Worm (Caenorhabditis elegans) whole organism, L2 larva: Measurements from ENCODE around the gene F10E9.2.

Experiments
- crh-2 ChIP-seq: sonication (generic microtip); optimal IDR thresholded peaks from 2 replicates; lab custom pipeline; 2017; ENCODE audit warnings: missing biosample characterization, missing genetic modification characterization
- dmd-4 ChIP-seq: sonication (generic microtip); optimal IDR thresholded peaks from 2 replicates; lab custom pipeline; 2017; ENCODE audit warnings: missing biosample characterization, missing genetic modification characterization
- elt-1 ChIP-seq: fragments of 150-350 bp; optimal IDR thresholded peaks from 2 replicates; lab custom pipeline; 2014; ENCODE audit warnings: missing biosample characterization, missing genetic modification characterization
- fos-1 ChIP-seq: fragments of 150-350 bp; optimal IDR thresholded peaks from 2 replicates; lab custom pipeline; 2014; ENCODE audit warnings: missing biosample characterization, missing genetic modification characterization
- lin-11 ChIP-seq: fragments of 150-350 bp; sonication (generic microtip); optimal IDR thresholded peaks from 2 replicates; lab custom pipeline; 2014; ENCODE audit warnings: missing biosample characterization, missing genetic modification characterization, inconsistent platforms, mixed read lengths
- mdl-1 ChIP-seq, 2 experiments: fragments of 150-350 bp in 1 of 2; sonication (generic microtip) in 1 of 2; optimal IDR thresholded peaks; 2 replicates each; lab custom pipeline; 2017; ENCODE audit warnings: missing biosample characterization in 2 of 2, missing genetic modification characterization in 2 of 2
- nhr-11 ChIP-seq: fragments of 150-350 bp; optimal IDR thresholded peaks from 2 replicates; lab custom pipeline; 2014; ENCODE audit warnings: missing biosample characterization, missing genetic modification characterization
- nhr-12 ChIP-seq: fragments of 150-350 bp; optimal IDR thresholded peaks from 2 replicates; lab custom pipeline; 2014; ENCODE audit warnings: missing biosample characterization, missing genetic modification characterization
- peb-1 ChIP-seq: fragments of 150-350 bp; optimal IDR thresholded peaks from 2 replicates; lab custom pipeline; 2014; ENCODE audit warnings: missing biosample characterization, missing genetic modification characterization
- skn-1 ChIP-seq: sonication (generic microtip); optimal IDR thresholded peaks from 2 replicates; lab custom pipeline; 2017; ENCODE audit warnings: missing biosample characterization, missing genetic modification characterization
- sma-9 ChIP-seq, 2 experiments: fragments of 150-350 bp in 1 of 2; sonication (generic microtip) in 1 of 2; optimal IDR thresholded peaks; 2 replicates each; lab custom pipeline; 2014 to 2016; ENCODE audit warnings: missing genetic modification characterization in 2 of 2, mild to moderate bottlenecking in 1 of 2, missing biosample characterization in 1 of 2, missing compliant biosample characterization in 1 of 2, missing genetic modification reagents in 1 of 2, moderate library complexity in 1 of 2
- unc-55 ChIP-seq: fragments of 150-350 bp; sonication (generic microtip); optimal IDR thresholded peaks from 3 replicates; lab custom pipeline; 2014; ENCODE audit warnings: missing biosample characterization, missing genetic modification reagents, missing genetic modification characterization

F10E9.2 gene

ce11 chrIII:8363253-8364061 is 51.0 kb downstream of the F10E9.2 start, which contains the start of gene R05D3.3:
R05D3.3 (plus strand) TSS chrIII:8364011.
- TF ChIP-seq fos-1 = no peak
- TF ChIP-seq nhr-11 (tag; lab: Kevin White, UChicago) = no peak
- no peak for TF ChIP-seq dmd-4 (tag; lab: Kevin White, UChicago)
- no peak for TF ChIP-seq skn-1 (tag; lab: Kevin White, UChicago)
- TF ChIP-seq mdl-1 (tag; optimal IDR thresholded peaks at IDR 0.05; lab: Kevin White, UChicago) = no peak
- TF ChIP-seq crh-2 = no peak
- no peak for TF ChIP-seq sma-9 (GFP tag; optimal IDR thresholded peaks at IDR 0.05; lab: Kevin White, UChicago)
- no peak for TF ChIP-seq sma-9 (tag; optimal IDR thresholded peaks at IDR 0.05; lab: Kevin White, UChicago)
- TF ChIP-seq unc-55 (GFP tag; lab: Kevin White, UChicago) = no peak
- no peak for TF ChIP-seq lin-11 (tag; lab: Kevin White, UChicago)
- TF ChIP-seq elt-1 (tag; lab: Kevin White, UChicago) = no peak
- no peak for TF ChIP-seq nhr-12 (tag; lab: Kevin White, UChicago)
- no peak for TF ChIP-seq peb-1 (tag; lab: Kevin White, UChicago)
- TF ChIP-seq, all 48 proteins: peak for 0
